Worm (Caenorhabditis elegans) whole organism, L4 larva: ENCODE results near the gene F10E7.11.
A peak's percentile ranks its signal among the peaks of the same experiment; 100 is the strongest.

Experiments used
- F10B5.3 ChIP-seq: sonication (generic microtip); optimal IDR thresholded peaks from 2 replicates; lab custom pipeline; 2016; ENCODE audit warnings: mild to moderate bottlenecking, missing genetic modification characterization, missing compliant biosample characterization
- aly-2 ChIP-seq: sonication (generic microtip); optimal IDR thresholded peaks from 2 replicates; lab custom pipeline; 2018; ENCODE audit warnings: missing biosample characterization, missing genetic modification characterization
- ama-1 ChIP-seq: fragments of 150-350 bp; optimal IDR thresholded peaks from 2 replicates; lab custom pipeline; 2014; ENCODE audit warnings: inconsistent platforms, mixed read lengths
- ceh-32 ChIP-seq: sonication (generic microtip); optimal IDR thresholded peaks from 2 replicates; lab custom pipeline; 2016; ENCODE audit warnings: mild to moderate bottlenecking, missing genetic modification characterization, missing compliant biosample characterization; ENCODE audit not compliant: poor library complexity
- daf-19 ChIP-seq: fragments of 200-800 bp; sonication (Bioruptor generic); conservative IDR thresholded peaks from 2 replicates; pipeline ENCODE4 v1.3.6; 2022; ENCODE audit warnings: missing genetic modification characterization, missing compliant biosample characterization
- duxl-1 ChIP-seq: sonication (generic microtip); optimal IDR thresholded peaks from 2 replicates; lab custom pipeline; 2016; ENCODE audit warnings: mild to moderate bottlenecking, missing genetic modification characterization, moderate library complexity, missing compliant biosample characterization; ENCODE audit not compliant: poor library complexity
- fos-1 ChIP-seq: fragments of 150-350 bp; optimal IDR thresholded peaks from 2 replicates; lab custom pipeline; 2014; ENCODE audit warnings: missing biosample characterization, missing genetic modification characterization
- gei-8 ChIP-seq: fragments of 200-800 bp; sonication (Bioruptor generic); optimal IDR thresholded peaks from 2 replicates; lab custom pipeline; 2018; ENCODE audit warnings: mild to moderate bottlenecking, missing genetic modification characterization, missing compliant biosample characterization
- lin-13 ChIP-seq: fragments of 150-350 bp; optimal IDR thresholded peaks from 2 replicates; lab custom pipeline; 2014; ENCODE audit warnings: missing biosample characterization, missing genetic modification reagents, missing genetic modification characterization
- lin-15B ChIP-seq: fragments of 150-350 bp; sonication (generic microtip); optimal IDR thresholded peaks from 3 replicates; lab custom pipeline; 2014; ENCODE audit warnings: missing biosample characterization, missing genetic modification characterization
- pqm-1 ChIP-seq: sonication (generic microtip); optimal IDR thresholded peaks from 2 replicates; lab custom pipeline; 2017; ENCODE audit warnings: missing biosample characterization, missing genetic modification characterization
- unc-62 ChIP-seq, 3 experiments: fragments of 150-350 bp in 1 of 3; sonication (generic microtip); optimal IDR thresholded peaks in 2 of 3; peaks in 1 of 3; 1 replicate in 1 of 3; 2 replicates in 2 of 3; lab custom pipeline; 2014 to 2017; ENCODE audit warnings: missing biosample characterization in 3 of 3, missing genetic modification characterization in 3 of 3, missing genetic modification reagents in 3 of 3, missing genotype in 1 of 3
- zag-1 ChIP-seq: fragments of 150-350 bp; optimal IDR thresholded peaks from 2 replicates; lab custom pipeline; 2014; ENCODE audit warnings: missing biosample characterization, missing genetic modification characterization

ce11 chrII:7103111-7103510 is 19.6 kb downstream of the F10E7.11 start:
- TF ChIP-seq lin-15B, result no peak
- no peak for TF ChIP-seq lin-13
- TF ChIP-seq unc-62 (GFP tag; optimal IDR thresholded peaks at IDR 0.05 in 1 of 2; lab: Kevin White, UChicago), result peak in 1 of 2 experiments; percentile 93
- no peak for TF ChIP-seq unc-62 (tag; optimal IDR thresholded peaks at IDR 0.05; lab: Kevin White, UChicago)
- no peak for TF ChIP-seq fos-1 (tag; lab: Kevin White, UChicago)
- TF ChIP-seq zag-1, result no peak
- no peak for TF ChIP-seq pqm-1 (tag; lab: Kevin White, UChicago)
- no peak for TF ChIP-seq ceh-32 (tag; lab: Kevin White, UChicago)
- no peak for TF ChIP-seq F10B5.3 (tag; lab: Kevin White, UChicago)
- no peak for TF ChIP-seq gei-8 (GFP tag; lab: Kevin White, UChicago)
- TF ChIP-seq aly-2 (tag; lab: Kevin White, UChicago), result no peak
- TF ChIP-seq daf-19 (GFP tag; lab: Robert Waterston, UW), result no peak
- no peak for TF ChIP-seq duxl-1 (tag; lab: Kevin White, UChicago)
- no peak for TF ChIP-seq ama-1 (lab: Kevin White, UChicago)
